Fruit fly (Drosophila melanogaster) whole organism, embryonic: ENCODE data around the gene Ubc7.

ENCODE experiments used
- Asciz ChIP-seq: fragments of 200-800 bp; sonication (Bioruptor generic); optimal IDR thresholded peaks from 2 replicates; lab custom pipeline; 2017; ENCODE audit warnings: missing biosample characterization, mild to moderate bottlenecking, missing genetic modification characterization, missing genetic modification reagents
- Bgb ChIP-seq: fragments of 200-800 bp; sonication (Bioruptor generic); IDR thresholded peaks from 2 replicates; pipeline ENCODE4 v1.3.6; 2022; ENCODE audit warnings: missing biosample characterization, missing genetic modification characterization; ENCODE audit not compliant: partially characterized antibody
- CG10147 ChIP-seq: fragments of 200-800 bp; sonication (Bioruptor generic); optimal IDR thresholded peaks from 2 replicates; lab custom pipeline; 2019; ENCODE audit warnings: missing biosample characterization, mild to moderate bottlenecking, missing genetic modification characterization, moderate library complexity
- CG10321 ChIP-seq: fragments of 200-800 bp; sonication (Bioruptor generic); IDR thresholded peaks from 2 replicates; pipeline ENCODE4 v1.3.6; 2022; ENCODE audit warnings: missing biosample characterization, missing genetic modification characterization
- CG10462 ChIP-seq: fragments of 200-800 bp; sonication (Bioruptor generic); optimal IDR thresholded peaks from 2 replicates; lab custom pipeline; 2016; ENCODE audit warnings: missing biosample characterization, missing genetic modification characterization
- CG10543 ChIP-seq: fragments of 200-800 bp; sonication (Bioruptor generic); optimal IDR thresholded peaks from 3 replicates; lab custom pipeline; 2017; ENCODE audit warnings: missing biosample characterization, mild to moderate bottlenecking, missing genetic modification characterization, moderate library complexity
- CG10959 ChIP-seq: fragments of 200-800 bp; sonication (Bioruptor generic); IDR thresholded peaks from 2 replicates; pipeline ENCODE4 v1.3.6; 2022; ENCODE audit warnings: missing biosample characterization, missing genetic modification characterization
- CG11695 ChIP-seq: fragments of 200-800 bp; sonication (Bioruptor generic); IDR thresholded peaks from 3 replicates; pipeline ENCODE4 v1.3.6; 2022; ENCODE audit warnings: missing biosample characterization, missing genetic modification characterization
- CG17568 ChIP-seq: fragments of 200-800 bp; sonication (Bioruptor generic); optimal IDR thresholded peaks from 2 replicates; lab custom pipeline; 2018; ENCODE audit warnings: missing biosample characterization, mild to moderate bottlenecking, missing genetic modification characterization, moderate library complexity
- CG1832 ChIP-seq: fragments of 200-800 bp; sonication (Bioruptor generic); optimal IDR thresholded peaks from 2 replicates; lab custom pipeline; 2017; ENCODE audit warnings: missing biosample characterization, mild to moderate bottlenecking, missing genetic modification characterization, inconsistent platforms
- CG2199 ChIP-seq: fragments of 200-800 bp; sonication (Bioruptor generic); IDR thresholded peaks from 3 replicates; pipeline ENCODE4 v1.3.6; 2022; ENCODE audit warnings: missing biosample characterization, missing genetic modification characterization
- CG32772 ChIP-seq: fragments of 200-800 bp; sonication (Bioruptor generic); IDR thresholded peaks from 2 replicates; pipeline ENCODE4 v1.3.6; 2022; ENCODE audit warnings: missing biosample characterization, missing genetic modification characterization
- CG3281 ChIP-seq: fragments of 200-800 bp; sonication (Bioruptor generic); optimal IDR thresholded peaks from 3 replicates; lab custom pipeline; 2017; ENCODE audit warnings: missing biosample characterization, mild to moderate bottlenecking, missing genetic modification characterization
- CG34376 ChIP-seq: fragments of 200-800 bp; sonication (Bioruptor generic); optimal IDR thresholded peaks from 2 replicates; lab custom pipeline; 2018; ENCODE audit warnings: missing biosample characterization, mild to moderate bottlenecking, missing genetic modification characterization
- CG34422 ChIP-seq: fragments of 200-800 bp; sonication (Bioruptor generic); IDR thresholded peaks from 3 replicates; pipeline ENCODE4 v1.3.6; 2022; ENCODE audit warnings: missing biosample characterization, missing genetic modification characterization
- CG3847 ChIP-seq: fragments of 200-800 bp; sonication (Bioruptor generic); IDR thresholded peaks from 2 replicates; pipeline ENCODE4 v1.3.6; 2022; ENCODE audit warnings: missing biosample characterization, missing genetic modification characterization
- CG6254 ChIP-seq: fragments of 200-800 bp; sonication (Bioruptor generic); optimal IDR thresholded peaks from 3 replicates; lab custom pipeline; 2017; ENCODE audit warnings: mild to moderate bottlenecking, missing biosample characterization, missing genetic modification reagents, missing genetic modification characterization
- CG6272 ChIP-seq: fragments of 200-800 bp; sonication (Bioruptor generic); IDR thresholded peaks from 2 replicates; pipeline ENCODE4 v1.3.6; 2022; ENCODE audit warnings: missing biosample characterization, missing genetic modification characterization
- CG6683 ChIP-seq: fragments of 200-800 bp; sonication (Bioruptor generic); optimal IDR thresholded peaks from 2 replicates; lab custom pipeline; 2017; ENCODE audit warnings: missing biosample characterization, mild to moderate bottlenecking, missing genetic modification characterization, missing genetic modification reagents
- CG7357 ChIP-seq: fragments of 200-800 bp; sonication (Bioruptor generic); IDR thresholded peaks from 3 replicates; pipeline ENCODE4 v1.3.6; 2022; ENCODE audit warnings: missing biosample characterization, missing genetic modification characterization
- CG7745 ChIP-seq: fragments of 200-800 bp; sonication (Bioruptor generic); optimal IDR thresholded peaks from 2 replicates; lab custom pipeline; 2018; ENCODE audit warnings: missing biosample characterization, mild to moderate bottlenecking, missing genetic modification characterization, moderate library complexity
- CG8290 ChIP-seq, 3 experiments: fragments of 200-800 bp; sonication (Bioruptor generic); optimal IDR thresholded peaks; 2 replicates each; lab custom pipeline; 2016 to 2019; ENCODE audit warnings: missing biosample characterization in 3 of 3, missing genetic modification characterization in 3 of 3, mild to moderate bottlenecking in 2 of 3, moderate library complexity in 1 of 3
- CG8478 ChIP-seq: fragments of >200 bp; optimal IDR thresholded peaks from 2 replicates; lab custom pipeline; 2018
- CG9932 ChIP-seq: fragments of 200-800 bp; sonication (Bioruptor generic); IDR thresholded peaks from 2 replicates; pipeline ENCODE4 v1.3.6; 2022; ENCODE audit warnings: missing biosample characterization, missing genetic modification characterization
- D19A ChIP-seq: fragments of 200-800 bp; optimal IDR thresholded peaks from 3 replicates; lab custom pipeline; 2019; ENCODE audit warnings: missing biosample characterization, mild to moderate bottlenecking, missing genetic modification characterization, moderate library complexity
- Dip2 ChIP-seq: fragments of 200-800 bp; sonication (Bioruptor generic); IDR thresholded peaks from 2 replicates; pipeline ENCODE4 v1.3.6; 2022; ENCODE audit warnings: missing biosample characterization, missing genetic modification characterization
- Elba2 ChIP-seq: fragments of 200-800 bp; sonication (Bioruptor generic); optimal IDR thresholded peaks from 3 replicates; lab custom pipeline; 2016; ENCODE audit warnings: missing biosample characterization, missing genetic modification characterization
- Kr ChIP-seq: fragments of 200-800 bp; sonication (Bioruptor generic); optimal IDR thresholded peaks from 2 replicates; lab custom pipeline; 2017; ENCODE audit warnings: missing biosample characterization, mild to moderate bottlenecking, missing genetic modification characterization
- Opbp ChIP-seq: fragments of 200-800 bp; sonication (Bioruptor generic); IDR thresholded peaks from 3 replicates; pipeline ENCODE4 v1.3.6; 2022; ENCODE audit warnings: missing biosample characterization, missing genetic modification characterization; ENCODE audit not compliant: partially characterized antibody
- Trl ChIP-seq, 3 experiments: fragments of >200 bp in 2 of 3; fragments of 200-800 bp in 1 of 3; sonication (Bioruptor generic) in 1 of 3; optimal IDR thresholded peaks; 2 replicates in 1 of 3; 3 replicates in 2 of 3; lab custom pipeline; 2016 to 2017; ENCODE audit warnings: missing biosample characterization in 1 of 3, missing genetic modification characterization in 1 of 3
- ab ChIP-seq: fragments of 200-800 bp; sonication (Bioruptor generic); optimal IDR thresholded peaks from 2 replicates; lab custom pipeline; 2016; ENCODE audit warnings: missing biosample characterization, missing genetic modification characterization
- amos ChIP-seq: fragments of 200-800 bp; sonication (Bioruptor generic); IDR thresholded peaks from 2 replicates; pipeline ENCODE4 v1.3.6; 2022; ENCODE audit warnings: missing biosample characterization, missing genetic modification characterization; ENCODE audit not compliant: partially characterized antibody
- cg ChIP-seq: fragments of 200-800 bp; sonication (Bioruptor generic); optimal IDR thresholded peaks from 3 replicates; lab custom pipeline; 2019; ENCODE audit warnings: missing biosample characterization, mild to moderate bottlenecking, missing genetic modification characterization, moderate library complexity
- chinmo ChIP-seq: fragments of 200-800 bp; sonication (Bioruptor generic); IDR thresholded peaks from 4 replicates; pipeline ENCODE4 v1.3.6; 2022; ENCODE audit warnings: missing biosample characterization, missing genetic modification characterization; ENCODE audit not compliant: partially characterized antibody
- corto ChIP-seq: fragments of 200-800 bp; sonication (Bioruptor generic); optimal IDR thresholded peaks from 2 replicates; lab custom pipeline; 2016; ENCODE audit warnings: missing biosample characterization, mild to moderate bottlenecking, missing genetic modification characterization, moderate library complexity
- exex ChIP-seq: fragments of 200-800 bp; sonication (Bioruptor generic); optimal IDR thresholded peaks from 4 replicates; lab custom pipeline; 2018; ENCODE audit warnings: missing biosample characterization, mild to moderate bottlenecking, missing genetic modification characterization, moderate library complexity
- klu ChIP-seq: fragments of 200-800 bp; sonication (Bioruptor generic); IDR thresholded peaks from 2 replicates; pipeline ENCODE4 v1.3.6; 2022; ENCODE audit warnings: missing biosample characterization, missing genetic modification characterization
- nerfin-1 ChIP-seq: fragments of 200-800 bp; sonication (Bioruptor generic); optimal IDR thresholded peaks from 3 replicates; lab custom pipeline; 2019; ENCODE audit warnings: missing biosample characterization, mild to moderate bottlenecking, missing genetic modification characterization, moderate library complexity
- nom ChIP-seq: fragments of 200-800 bp; sonication (Bioruptor generic); optimal IDR thresholded peaks from 2 replicates; lab custom pipeline; 2017; ENCODE audit warnings: missing biosample characterization, missing genetic modification characterization, mild to moderate bottlenecking, moderate library complexity, missing genetic modification reagents
- org-1 ChIP-seq: fragments of 200-800 bp; sonication (Bioruptor generic); optimal IDR thresholded peaks from 2 replicates; lab custom pipeline; 2017; ENCODE audit warnings: missing biosample characterization, missing genetic modification characterization
- sens ChIP-seq: fragments of 200-800 bp; sonication (Bioruptor generic); peaks from one replicate; lab custom pipeline; 2016; ENCODE audit warnings: missing biosample characterization, missing genetic modification characterization
- sqz ChIP-seq: fragments of 200-800 bp; sonication (Bioruptor generic); optimal IDR thresholded peaks from 3 replicates; lab custom pipeline; 2018; ENCODE audit warnings: missing biosample characterization, mild to moderate bottlenecking, missing genetic modification characterization
- stwl ChIP-seq: fragments of 200-800 bp; sonication (Bioruptor generic); optimal IDR thresholded peaks from 3 replicates; lab custom pipeline; 2018; ENCODE audit warnings: missing biosample characterization, mild to moderate bottlenecking, missing genetic modification characterization, moderate library complexity
- ttk ChIP-seq: fragments of 200-800 bp; sonication (Bioruptor generic); IDR thresholded peaks from 2 replicates; pipeline ENCODE4 v2.1.2; 2022; ENCODE audit warnings: missing biosample characterization, missing genetic modification characterization
- zen2 ChIP-seq: fragments of 200-800 bp; sonication (Bioruptor generic); IDR thresholded peaks from 3 replicates; pipeline ENCODE4 v1.3.6; 2022; ENCODE audit warnings: missing biosample characterization, missing genetic modification characterization; ENCODE audit not compliant: partially characterized antibody

Ubc7 gene

DNA sequence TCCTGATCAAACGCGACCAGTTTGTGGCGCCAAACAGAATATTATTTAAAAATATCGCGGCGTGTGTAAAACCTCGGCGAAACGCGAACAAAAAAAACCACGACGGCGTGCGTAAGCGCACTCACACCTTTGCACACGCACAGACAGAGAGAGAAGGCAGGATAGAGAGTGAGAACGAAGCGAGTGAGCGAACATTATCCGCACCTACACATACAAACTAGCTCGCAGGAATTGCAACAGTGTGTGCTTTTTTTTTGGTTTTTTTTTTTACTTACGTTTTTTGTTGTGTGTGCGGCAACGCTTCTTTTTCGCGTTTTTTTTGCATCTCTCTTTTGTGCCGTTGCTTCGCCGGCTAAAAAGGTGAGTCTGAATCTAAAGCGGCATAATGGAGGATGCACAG lies 6.3 kb downstream of the Ubc7 start (continued):
- peak; percentile 24; the same call in 1 of the 3 replicates for TF ChIP-seq zen2
- TF ChIP-seq nom (GFP tag; lab: Kevin White, UChicago) = peak; percentile 100
- TF ChIP-seq CG10462 (GFP tag; lab: Kevin White, UChicago) = no peak
- peak; percentile 68; the same call in 1 of the 4 replicates for TF ChIP-seq chinmo
- TF ChIP-seq sens = no peak
- TF ChIP-seq ttk (GFP tag; lab: Robert Waterston, UW) = no peak
- peak; percentile 63 for TF ChIP-seq CG32772 (GFP tag; lab: Robert Waterston, UW)
- TF ChIP-seq amos (GFP tag; lab: Robert Waterston, UW) = no peak
- TF ChIP-seq CG10959 (GFP tag; lab: Robert Waterston, UW) = no peak
- TF ChIP-seq sqz (GFP tag; lab: Kevin White, UChicago) = peak; percentile 90
- no peak for TF ChIP-seq CG6272 (GFP tag; lab: Robert Waterston, UW)
- TF ChIP-seq CG3847 = no peak
- peak; percentile 74 for TF ChIP-seq cg
- peak; percentile 55 for TF ChIP-seq CG1832 (GFP tag; lab: Kevin White, UChicago)
- no peak for TF ChIP-seq CG10543
- TF ChIP-seq CG7745 (tag; lab: Kevin White, UChicago) = no peak
- no peak for TF ChIP-seq Elba2 (GFP tag; lab: Kevin White, UChicago)
- TF ChIP-seq CG10147 = no peak
- no peak for TF ChIP-seq CG17568
- TF ChIP-seq CG3281 (GFP tag; lab: Kevin White, UChicago) = no peak
- peak; percentile 29; the same call in 1 of the 3 replicates for TF ChIP-seq CG34422 (GFP tag; lab: Robert Waterston, UW)
- peak; percentile 42 to 58 for TF ChIP-seq Trl (optimal IDR thresholded peaks at IDR 0.05; lab: Kevin White, UChicago)
- TF ChIP-seq Trl (GFP tag; optimal IDR thresholded peaks at IDR 0.05; lab: Kevin White, UChicago) = no peak
- TF ChIP-seq corto = peak; percentile 67

DNA sequence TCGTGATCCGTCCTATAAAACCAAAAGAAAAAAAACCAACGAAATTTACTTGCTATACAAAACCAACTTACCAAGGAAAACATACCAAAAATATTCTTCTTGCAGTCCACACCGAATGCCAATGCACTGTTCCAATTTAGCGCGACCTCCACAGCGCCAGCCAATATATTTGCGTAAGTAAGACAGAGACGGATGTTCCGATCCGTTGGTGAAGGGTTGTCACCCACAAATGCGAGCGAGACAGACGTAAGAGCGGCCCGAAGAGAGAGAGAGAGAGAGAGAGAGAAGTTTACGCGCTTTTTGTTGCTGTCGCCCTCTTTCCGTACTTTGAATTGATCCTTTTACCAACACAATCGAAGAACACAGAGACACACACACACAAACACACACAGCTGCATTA lies 14.4 kb downstream of the Ubc7 start:
- no peak for TF ChIP-seq Asciz (GFP tag; lab: Kevin White, UChicago)
- TF ChIP-seq nerfin-1 (tag; lab: Kevin White, UChicago) = peak; percentile 84
- peak; percentile 7 for TF ChIP-seq stwl
- TF ChIP-seq Kr (GFP tag; lab: Kevin White, UChicago) = peak; percentile 46
- TF ChIP-seq CG11695 (GFP tag; lab: Robert Waterston, UW) = no peak
- no peak for TF ChIP-seq zen2
- TF ChIP-seq cg = peak; percentile 66
- peak; percentile 92 for TF ChIP-seq CG1832 (GFP tag; lab: Kevin White, UChicago)
- no peak for TF ChIP-seq klu (GFP tag; lab: Robert Waterston, UW)
- peak; percentile 73; the same call in 1 of the 3 replicates for TF ChIP-seq CG2199
- no peak for TF ChIP-seq CG7357 (GFP tag; lab: Robert Waterston, UW)
- TF ChIP-seq Dip2 (GFP tag; lab: Robert Waterston, UW) = no peak
- no peak for TF ChIP-seq CG34376 (GFP tag; lab: Kevin White, UChicago)
- no peak for TF ChIP-seq ab (GFP tag; lab: Kevin White, UChicago)
- no peak for TF ChIP-seq org-1 (GFP tag; lab: Kevin White, UChicago)
- TF ChIP-seq CG10321 (GFP tag; lab: Robert Waterston, UW) = peak; percentile 81
- TF ChIP-seq Bgb (GFP tag; lab: Robert Waterston, UW) = no peak
- peak; percentile 1 for TF ChIP-seq CG8290 (GFP tag; optimal IDR thresholded peaks at IDR 0.05; lab: Kevin White, UChicago)
- TF ChIP-seq CG8290 (tag; optimal IDR thresholded peaks at IDR 0.05; lab: Kevin White, UChicago) = no peak
- no peak for TF ChIP-seq exex (tag; lab: Kevin White, UChicago)
- TF ChIP-seq CG6683 = no peak
- peak; percentile 35 for TF ChIP-seq nom (GFP tag; lab: Kevin White, UChicago)
- peak; percentile 75 for TF ChIP-seq CG8478 (lab: Kevin White, UChicago)
- TF ChIP-seq D19A (tag; lab: Kevin White, UChicago) = peak; percentile 87
- TF ChIP-seq CG6254 (GFP tag; lab: Kevin White, UChicago) = no peak
- peak in 1 of 2 experiments; percentile 31 for TF ChIP-seq Trl (optimal IDR thresholded peaks at IDR 0.05; lab: Kevin White, UChicago)
- TF ChIP-seq Trl (GFP tag; optimal IDR thresholded peaks at IDR 0.05; lab: Kevin White, UChicago) = no peak
- 0 out of 3 replicates have a peak, but pooled peaks have one; percentile 15 for TF ChIP-seq Opbp (GFP tag; lab: Robert Waterston, UW)
- no peak for TF ChIP-seq CG9932 (GFP tag; lab: Robert Waterston, UW)
